Worm (Caenorhabditis elegans): ENCODE results near the gene C09E9.1.

DNA sequence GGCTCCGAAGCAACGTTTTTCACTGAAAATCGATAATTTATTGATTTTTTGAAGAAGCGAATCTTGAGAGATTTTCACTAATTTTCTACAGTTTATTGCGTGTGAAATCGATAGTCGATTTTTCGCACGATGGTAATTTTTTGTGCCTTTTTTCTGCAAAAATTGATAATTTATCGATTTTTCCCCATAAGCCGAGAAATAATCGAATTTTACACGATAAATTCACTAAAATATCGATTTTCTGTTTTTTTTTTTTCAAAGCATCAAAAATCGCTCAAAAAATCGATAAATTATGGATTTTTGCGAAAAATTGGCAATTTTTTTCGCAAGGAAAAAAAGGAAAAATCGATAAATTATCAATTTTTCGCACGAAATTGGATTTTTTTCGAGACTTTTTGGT is 38.9 kb upstream of the C09E9.1 start:
- TF ChIP-seq ztf-29 (GFP tag; IDR thresholded peaks at IDR 0.05) = no peak
- no peak for TF ChIP-seq flt-1 (GFP tag; IDR thresholded peaks at IDR 0.05)
- no peak for TF ChIP-seq med-1 (GFP tag; optimal IDR thresholded peaks at IDR 0.05; ENCODE audit: insufficient read depth)
- no peak for TF ChIP-seq cog-1 (tag; optimal IDR thresholded peaks at IDR 0.05)
- no peak for TF ChIP-seq tab-1 (GFP tag; IDR thresholded peaks at IDR 0.05)
- TF ChIP-seq ztf-23 (GFP tag; IDR thresholded peaks at IDR 0.05) = no peak
- TF ChIP-seq ref-1 (GFP tag; conservative IDR thresholded peaks at IDR 0.05) = no peak
- TF ChIP-seq T22C8.4 (GFP tag; IDR thresholded peaks at IDR 0.05) = peak; percentile 67
- no peak for TF ChIP-seq klf-2 (GFP tag; conservative IDR thresholded peaks at IDR 0.05)

Data from whole organism, midembryonic.